Fruit fly (Drosophila melanogaster) whole organism, embryonic: ENCODE results near the gene CG17839.

Experiments
- Aef1 ChIP-seq: fragments of 200-800 bp; sonication (Bioruptor generic); IDR thresholded peaks from 3 replicates; pipeline ENCODE4 v1.3.6; 2022; ENCODE audit warnings: missing biosample characterization, missing genetic modification characterization
- C15 ChIP-seq: fragments of 200-800 bp; sonication (Bioruptor generic); IDR thresholded peaks from 3 replicates; pipeline ENCODE4 v1.3.6; 2022; ENCODE audit warnings: missing biosample characterization, missing genetic modification characterization
- CG10321 ChIP-seq: fragments of 200-800 bp; sonication (Bioruptor generic); IDR thresholded peaks from 2 replicates; pipeline ENCODE4 v1.3.6; 2022; ENCODE audit warnings: missing biosample characterization, missing genetic modification characterization
- CG12769 ChIP-seq: fragments of 200-800 bp; sonication (Bioruptor generic); optimal IDR thresholded peaks from 2 replicates; lab custom pipeline; 2019; ENCODE audit warnings: missing biosample characterization, mild to moderate bottlenecking, missing genetic modification characterization, moderate library complexity
- CG13296 ChIP-seq: fragments of 200-800 bp; sonication (Bioruptor generic); optimal IDR thresholded peaks from 3 replicates; lab custom pipeline; 2018; ENCODE audit warnings: missing biosample characterization, mild to moderate bottlenecking, missing genetic modification characterization
- CG18599 ChIP-seq: fragments of 200-800 bp; sonication (Bioruptor generic); optimal IDR thresholded peaks from 3 replicates; lab custom pipeline; 2017; ENCODE audit warnings: missing biosample characterization, missing genetic modification characterization, mild to moderate bottlenecking, moderate library complexity, missing genetic modification reagents
- CG18619 ChIP-seq: fragments of 200-800 bp; sonication (Bioruptor generic); optimal IDR thresholded peaks from 3 replicates; lab custom pipeline; 2017; ENCODE audit warnings: missing biosample characterization, mild to moderate bottlenecking, missing genetic modification characterization
- CG2116 ChIP-seq: fragments of 200-800 bp; sonication (Bioruptor generic); optimal IDR thresholded peaks from 3 replicates; lab custom pipeline; 2018; ENCODE audit warnings: missing biosample characterization, mild to moderate bottlenecking, missing genetic modification characterization
- CG2129 ChIP-seq: fragments of 200-800 bp; sonication (Bioruptor generic); IDR thresholded peaks from 2 replicates; pipeline ENCODE4 v1.3.6; 2022; ENCODE audit warnings: missing biosample characterization, missing genetic modification characterization; ENCODE audit not compliant: partially characterized antibody
- CG2875 ChIP-seq: fragments of 200-800 bp; sonication (Bioruptor generic); optimal IDR thresholded peaks from 2 replicates; lab custom pipeline; 2017; ENCODE audit warnings: missing biosample characterization, mild to moderate bottlenecking, missing genetic modification characterization, missing genetic modification reagents
- CG3281 ChIP-seq: fragments of 200-800 bp; sonication (Bioruptor generic); optimal IDR thresholded peaks from 3 replicates; lab custom pipeline; 2017; ENCODE audit warnings: missing biosample characterization, mild to moderate bottlenecking, missing genetic modification characterization
- CG34422 ChIP-seq: fragments of 200-800 bp; sonication (Bioruptor generic); IDR thresholded peaks from 3 replicates; pipeline ENCODE4 v1.3.6; 2022; ENCODE audit warnings: missing biosample characterization, missing genetic modification characterization
- CG4854 ChIP-seq: fragments of 200-800 bp; sonication (Bioruptor generic); optimal IDR thresholded peaks from 2 replicates; lab custom pipeline; 2016; ENCODE audit warnings: missing biosample characterization, missing genetic modification characterization, inconsistent platforms
- CG6791 ChIP-seq: fragments of 200-800 bp; sonication (Bioruptor generic); IDR thresholded peaks from 3 replicates; pipeline ENCODE4 v1.3.6; 2022; ENCODE audit warnings: missing biosample characterization, missing genetic modification characterization; ENCODE audit not compliant: partially characterized antibody
- CG6854 ChIP-seq: fragments of 200-800 bp; sonication (Bioruptor generic); optimal IDR thresholded peaks from 3 replicates; lab custom pipeline; 2017; ENCODE audit warnings: missing biosample characterization, mild to moderate bottlenecking, missing genetic modification characterization
- CG8359 ChIP-seq: fragments of 200-800 bp; sonication (Bioruptor generic); optimal IDR thresholded peaks from 2 replicates; lab custom pipeline; 2017; ENCODE audit warnings: missing biosample characterization, mild to moderate bottlenecking, missing genetic modification characterization, borderline replicate concordance
- CG8924 ChIP-seq: fragments of 200-800 bp; optimal IDR thresholded peaks from 3 replicates; lab custom pipeline; 2019; ENCODE audit warnings: missing biosample characterization, mild to moderate bottlenecking, missing genetic modification characterization, moderate library complexity
- Camta ChIP-seq: fragments of 200-800 bp; sonication (Bioruptor generic); optimal IDR thresholded peaks from 2 replicates; lab custom pipeline; 2016; ENCODE audit warnings: missing biosample characterization, missing genetic modification characterization
- Dbx ChIP-seq: fragments of 200-800 bp; sonication (Bioruptor generic); IDR thresholded peaks from 3 replicates; pipeline ENCODE4 v1.3.6; 2022; ENCODE audit warnings: missing biosample characterization, missing genetic modification characterization
- HLHmδ ChIP-seq: fragments of 200-800 bp; sonication (Bioruptor generic); optimal IDR thresholded peaks from 2 replicates; lab custom pipeline; 2018; ENCODE audit warnings: missing biosample characterization, mild to moderate bottlenecking, missing genetic modification characterization, moderate library complexity
- HmgZ ChIP-seq: fragments of 200-800 bp; sonication (Bioruptor generic); optimal IDR thresholded peaks from 2 replicates; lab custom pipeline; 2018; ENCODE audit warnings: missing biosample characterization, mild to moderate bottlenecking, missing genetic modification characterization
- Hr39 ChIP-seq: fragments of >200 bp; optimal IDR thresholded peaks from 2 replicates; lab custom pipeline; 2017
- MBD-R2 ChIP-seq: fragments of 200-800 bp; sonication (Bioruptor generic); IDR thresholded peaks from 2 replicates; pipeline ENCODE4 v1.3.6; 2022; ENCODE audit warnings: missing biosample characterization, missing genetic modification characterization
- Neu2 ChIP-seq: fragments of 200-800 bp; sonication (Bioruptor generic); optimal IDR thresholded peaks from 3 replicates; lab custom pipeline; 2016; ENCODE audit warnings: missing biosample characterization, missing genetic modification characterization, borderline replicate concordance
- PHDP ChIP-seq: fragments of 200-800 bp; sonication (Bioruptor generic); optimal IDR thresholded peaks from 3 replicates; lab custom pipeline; 2018; ENCODE audit warnings: missing biosample characterization, mild to moderate bottlenecking, missing genetic modification characterization, moderate library complexity
- Ravus ChIP-seq: fragments of 200-800 bp; sonication (Bioruptor generic); IDR thresholded peaks from 2 replicates; pipeline ENCODE4 v1.3.6; 2022; ENCODE audit warnings: missing biosample characterization, missing genetic modification characterization
- Taf1 ChIP-seq: fragments of 200-800 bp; sonication (Bioruptor generic); IDR thresholded peaks from 2 replicates; pipeline ENCODE4 v1.3.6; 2022; ENCODE audit warnings: missing biosample characterization, missing genetic modification characterization
- Tbp ChIP-seq: fragments of >200 bp; optimal IDR thresholded peaks from 2 replicates; lab custom pipeline; 2018; ENCODE audit warnings: missing biosample characterization, missing genetic modification characterization
- Vsx1 ChIP-seq: fragments of 200-800 bp; sonication (Bioruptor generic); optimal IDR thresholded peaks from 2 replicates; lab custom pipeline; 2017; ENCODE audit warnings: missing biosample characterization, mild to moderate bottlenecking, missing genetic modification characterization, missing genetic modification reagents
- abd-A ChIP-seq: fragments of 200-800 bp; sonication (Bioruptor generic); optimal IDR thresholded peaks from 3 replicates; lab custom pipeline; 2019; ENCODE audit warnings: missing biosample characterization, mild to moderate bottlenecking, missing genetic modification characterization, moderate library complexity
- al ChIP-seq: fragments of 200-800 bp; sonication (Bioruptor generic); IDR thresholded peaks from 2 replicates; pipeline ENCODE4 v1.3.6; 2022; ENCODE audit warnings: missing biosample characterization, missing genetic modification characterization
- aop ChIP-seq: fragments of 200-800 bp; sonication (Bioruptor generic); IDR thresholded peaks from 2 replicates; pipeline ENCODE4 v1.3.6; 2022; ENCODE audit warnings: missing biosample characterization, missing genetic modification characterization
- bigmax ChIP-seq: fragments of 200-800 bp; sonication (Bioruptor generic); optimal IDR thresholded peaks from 2 replicates; lab custom pipeline; 2018; ENCODE audit warnings: missing biosample characterization, mild to moderate bottlenecking, missing genetic modification characterization
- bowl ChIP-seq: fragments of 200-800 bp; sonication (Bioruptor generic); IDR thresholded peaks from 2 replicates; pipeline ENCODE4 v1.3.6; 2022; ENCODE audit warnings: missing biosample characterization, missing genetic modification characterization
- br ChIP-seq: fragments of >200 bp; optimal IDR thresholded peaks from 2 replicates; lab custom pipeline; 2017
- cwo ChIP-seq: fragments of 200-800 bp; sonication (Bioruptor generic); optimal IDR thresholded peaks from 3 replicates; lab custom pipeline; 2017; ENCODE audit warnings: missing biosample characterization, missing genetic modification characterization, mild to moderate bottlenecking, moderate library complexity, missing genetic modification reagents
- en ChIP-seq: fragments of 200-800 bp; sonication (Bioruptor generic); optimal IDR thresholded peaks from 2 replicates; lab custom pipeline; 2016; ENCODE audit warnings: missing biosample characterization, missing genetic modification characterization
- fd64A ChIP-seq: fragments of 200-800 bp; sonication (Bioruptor generic); optimal IDR thresholded peaks from 3 replicates; lab custom pipeline; 2018; ENCODE audit warnings: missing biosample characterization, mild to moderate bottlenecking, missing genetic modification characterization
- fu2 ChIP-seq: fragments of 200-800 bp; sonication (Bioruptor generic); optimal IDR thresholded peaks from 2 replicates; lab custom pipeline; 2016; ENCODE audit warnings: missing biosample characterization, missing genetic modification characterization
- gem ChIP-seq: fragments of 200-800 bp; sonication (Bioruptor generic); optimal IDR thresholded peaks from 2 replicates; lab custom pipeline; 2019; ENCODE audit warnings: missing biosample characterization, mild to moderate bottlenecking, missing genetic modification characterization, moderate library complexity
- grn ChIP-seq: fragments of 200-800 bp; sonication (Bioruptor generic); optimal IDR thresholded peaks from 3 replicates; lab custom pipeline; 2017; ENCODE audit warnings: missing biosample characterization, missing genetic modification characterization
- kni ChIP-seq: fragments of 200-800 bp; sonication (Bioruptor generic); optimal IDR thresholded peaks from 3 replicates; lab custom pipeline; 2017; ENCODE audit warnings: mild to moderate bottlenecking, missing biosample characterization, missing genetic modification reagents, missing genetic modification characterization
- nerfin-2 ChIP-seq: fragments of 200-800 bp; sonication (Bioruptor generic); IDR thresholded peaks from 2 replicates; pipeline ENCODE4 v1.3.6; 2022; ENCODE audit warnings: missing biosample characterization, missing genetic modification characterization; ENCODE audit not compliant: partially characterized antibody
- onecut ChIP-seq: fragments of 200-800 bp; sonication (Bioruptor generic); IDR thresholded peaks from 2 replicates; pipeline ENCODE4 v1.3.6; 2022; ENCODE audit warnings: missing biosample characterization, missing genetic modification characterization
- pfk ChIP-seq: fragments of 200-800 bp; sonication (Bioruptor generic); optimal IDR thresholded peaks from 2 replicates; lab custom pipeline; 2018; ENCODE audit warnings: missing biosample characterization, mild to moderate bottlenecking, missing genetic modification characterization, moderate library complexity
- schlank ChIP-seq: fragments of 200-800 bp; sonication (Bioruptor generic); optimal IDR thresholded peaks from 2 replicates; lab custom pipeline; 2018; ENCODE audit warnings: missing biosample characterization, mild to moderate bottlenecking, missing genetic modification characterization
- slou ChIP-seq: fragments of 200-800 bp; sonication (Bioruptor generic); optimal IDR thresholded peaks from 3 replicates; lab custom pipeline; 2016; ENCODE audit warnings: missing biosample characterization, missing genetic modification characterization
- sr ChIP-seq: fragments of 200-800 bp; sonication (Bioruptor generic); IDR thresholded peaks from 3 replicates; pipeline ENCODE4 v1.3.6; 2022; ENCODE audit warnings: missing biosample characterization, missing genetic modification characterization
- tx ChIP-seq: fragments of 200-800 bp; sonication (Bioruptor generic); optimal IDR thresholded peaks from 2 replicates; lab custom pipeline; 2016; ENCODE audit warnings: missing biosample characterization, missing genetic modification characterization
- yki ChIP-seq: fragments of >200 bp; optimal IDR thresholded peaks from 3 replicates; lab custom pipeline; 2018

The CG17839 gene

DNA sequence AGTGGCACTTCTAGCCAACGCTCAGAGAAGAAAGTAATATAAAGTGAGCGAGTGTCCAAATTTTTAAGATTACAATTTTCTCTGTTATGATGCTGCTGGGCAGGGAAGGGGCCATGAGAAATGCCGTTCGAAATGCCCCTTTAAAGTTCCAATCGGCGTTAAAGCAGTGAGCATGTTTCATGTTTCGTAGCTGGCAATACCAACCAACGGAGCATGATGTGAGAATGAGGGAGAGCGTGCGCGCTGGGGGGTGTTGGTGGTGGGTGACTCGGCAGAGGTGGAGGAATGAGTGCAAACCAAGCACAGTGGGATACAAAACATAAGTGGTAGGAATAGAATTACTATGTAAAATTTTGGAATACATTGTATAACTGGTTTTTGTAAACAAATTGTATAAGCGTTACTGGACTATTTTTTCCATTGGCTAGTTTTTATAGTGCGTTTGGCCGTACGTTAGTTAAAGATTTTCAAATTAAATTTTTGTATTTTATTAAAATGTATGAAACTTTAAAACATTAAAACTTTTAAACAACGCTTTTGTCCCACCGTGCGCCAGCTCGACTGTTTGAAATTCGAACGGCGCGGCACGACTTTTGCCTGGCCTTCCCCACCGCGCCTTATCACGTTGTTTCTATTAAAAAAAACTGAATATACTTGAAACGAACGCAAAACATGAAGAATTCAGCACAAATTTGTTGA, 45.7 kb upstream of the CG17839 start (continued):
- TF ChIP-seq CG6791 (GFP tag; lab: Robert Waterston, UW), result peak; percentile 61; the same call in 2 of the 3 replicates
- TF ChIP-seq fd64A (GFP tag; lab: Kevin White, UChicago), result peak; percentile 98
- peak; percentile 89 for TF ChIP-seq CG10321
- peak; percentile 100 for TF ChIP-seq Taf1
- TF ChIP-seq CG4854, result peak; percentile 99
- peak; percentile 97 for TF ChIP-seq CG8359 (GFP tag; lab: Kevin White, UChicago)
- peak; percentile 99 for TF ChIP-seq C15 (GFP tag; lab: Robert Waterston, UW)
- TF ChIP-seq Dbx (GFP tag; lab: Robert Waterston, UW), result peak; percentile 100
- TF ChIP-seq CG2116 (GFP tag; lab: Kevin White, UChicago), result peak; percentile 94
- peak; percentile 100 for TF ChIP-seq CG13296 (GFP tag; lab: Kevin White, UChicago)
- TF ChIP-seq grn (GFP tag; lab: Kevin White, UChicago), result peak; percentile 96
- peak; percentile 96 for TF ChIP-seq Neu2 (GFP tag; lab: Kevin White, UChicago)
- peak; percentile 99 for TF ChIP-seq bowl (GFP tag; lab: Robert Waterston, UW)
- TF ChIP-seq cwo (GFP tag; lab: Kevin White, UChicago), result peak; percentile 100
- peak; percentile 100 for TF ChIP-seq PHDP (tag; lab: Kevin White, UChicago)
- TF ChIP-seq en (GFP tag; lab: Kevin White, UChicago), result peak; percentile 98
- TF ChIP-seq MBD-R2 (GFP tag; lab: Robert Waterston, UW), result peak; percentile 100
- TF ChIP-seq onecut (GFP tag; lab: Robert Waterston, UW), result peak; percentile 99
- TF ChIP-seq CG18599 (GFP tag; lab: Kevin White, UChicago), result peak; percentile 100
- peak; percentile 70 for TF ChIP-seq HLHmδ (GFP tag; lab: Kevin White, UChicago)
- TF ChIP-seq bigmax (GFP tag; lab: Kevin White, UChicago), result peak; percentile 24
- TF ChIP-seq CG2875, result peak; percentile 100
- TF ChIP-seq al (GFP tag; lab: Robert Waterston, UW), result peak; percentile 100
- TF ChIP-seq aop, result peak; percentile 96
- peak; percentile 99 for TF ChIP-seq schlank (tag; lab: Kevin White, UChicago)
- TF ChIP-seq pfk (GFP tag; lab: Kevin White, UChicago), result peak; percentile 83
- TF ChIP-seq Ravus (GFP tag; lab: Robert Waterston, UW), result peak; percentile 99
- peak; percentile 100 for TF ChIP-seq CG18619 (GFP tag; lab: Kevin White, UChicago)
- peak; percentile 46; the same call in 1 of the 2 replicates for TF ChIP-seq nerfin-2
- peak; percentile 100 for TF ChIP-seq CG3281 (GFP tag; lab: Kevin White, UChicago)
- TF ChIP-seq Aef1 (GFP tag; lab: Robert Waterston, UW), result peak; percentile 99
- peak; percentile 100 for TF ChIP-seq HmgZ
- TF ChIP-seq CG6854 (GFP tag; lab: Kevin White, UChicago), result peak; percentile 100
- peak; percentile 97 for TF ChIP-seq CG12769
- TF ChIP-seq Tbp, result no peak
- no peak for TF ChIP-seq Hr39 (lab: Kevin White, UChicago)
- peak; percentile 99 for TF ChIP-seq Vsx1 (GFP tag; lab: Kevin White, UChicago)
- TF ChIP-seq slou, result peak; percentile 100
- peak; percentile 100 for TF ChIP-seq gem
- peak; percentile 96 for TF ChIP-seq sr (GFP tag; lab: Robert Waterston, UW)
- peak; percentile 97 for TF ChIP-seq abd-A (tag; lab: Kevin White, UChicago)
- TF ChIP-seq CG8924, result peak; percentile 100
- TF ChIP-seq kni (GFP tag; lab: Kevin White, UChicago), result peak; percentile 98
- no peak for TF ChIP-seq br (lab: Kevin White, UChicago)
- no peak for TF ChIP-seq CG2129 (GFP tag; lab: Robert Waterston, UW)
- TF ChIP-seq CG34422 (GFP tag; lab: Robert Waterston, UW), result peak; percentile 99
- peak; percentile 61 for TF ChIP-seq yki
- TF ChIP-seq fu2 (GFP tag; lab: Kevin White, UChicago), result peak; percentile 99
- peak; percentile 99 for TF ChIP-seq tx (GFP tag; lab: Kevin White, UChicago)
- TF ChIP-seq Camta (GFP tag; lab: Kevin White, UChicago), result peak; percentile 99
